Worm (Caenorhabditis elegans) whole organism, L2 larva: ENCODE results near the gene nhr-185.

Experiments
- F13H6.1 ChIP-seq: sonication (generic microtip); optimal IDR thresholded peaks from 2 replicates; lab custom pipeline; 2016; ENCODE audit warnings: missing genetic modification characterization, missing compliant biosample characterization
- R02D3.7 ChIP-seq: fragments of 150-350 bp; optimal IDR thresholded peaks from 2 replicates; lab custom pipeline; 2014; ENCODE audit warnings: missing biosample characterization, missing genetic modification characterization
- Y55F3AM.14 ChIP-seq: fragments of 200-800 bp; sonication (Bioruptor generic); optimal IDR thresholded peaks from 2 replicates; lab custom pipeline; 2018; ENCODE audit warnings: mild to moderate bottlenecking, missing genetic modification characterization, missing compliant biosample characterization
- alr-1 ChIP-seq: fragments of 150-350 bp; optimal IDR thresholded peaks from 2 replicates; lab custom pipeline; 2014; ENCODE audit warnings: missing biosample characterization, missing genetic modification characterization
- ama-1 ChIP-seq: fragments of 150-350 bp; optimal IDR thresholded peaks from 2 replicates; lab custom pipeline; 2018; ENCODE audit warnings: inconsistent platforms
- blmp-1 ChIP-seq: sonication (generic microtip); optimal IDR thresholded peaks from 2 replicates; lab custom pipeline; 2017; ENCODE audit warnings: missing genetic modification characterization, mild to moderate bottlenecking, missing compliant biosample characterization, antibody characterized with exemption, moderate library complexity; ENCODE audit not compliant: insufficient read depth
- ceh-16 ChIP-seq: fragments of 150-350 bp; optimal IDR thresholded peaks from 2 replicates; lab custom pipeline; 2014; ENCODE audit warnings: missing biosample characterization, missing genetic modification characterization
- dmd-4 ChIP-seq: sonication (generic microtip); optimal IDR thresholded peaks from 2 replicates; lab custom pipeline; 2017; ENCODE audit warnings: missing biosample characterization, missing genetic modification characterization
- elt-1 ChIP-seq: fragments of 150-350 bp; optimal IDR thresholded peaks from 2 replicates; lab custom pipeline; 2014; ENCODE audit warnings: missing biosample characterization, missing genetic modification characterization
- elt-3 ChIP-seq: sonication (generic microtip); optimal IDR thresholded peaks from 2 replicates; lab custom pipeline; 2017; ENCODE audit warnings: missing biosample characterization, missing genetic modification characterization
- fos-1 ChIP-seq: fragments of 150-350 bp; optimal IDR thresholded peaks from 2 replicates; lab custom pipeline; 2014; ENCODE audit warnings: missing biosample characterization, missing genetic modification characterization
- lin-11 ChIP-seq: fragments of 150-350 bp; sonication (generic microtip); optimal IDR thresholded peaks from 2 replicates; lab custom pipeline; 2014; ENCODE audit warnings: missing biosample characterization, missing genetic modification characterization, inconsistent platforms, mixed read lengths
- lin-13 ChIP-seq: fragments of 150-350 bp; optimal IDR thresholded peaks from 2 replicates; lab custom pipeline; 2014; ENCODE audit warnings: missing biosample characterization, missing genetic modification reagents, missing genetic modification characterization
- lin-39 ChIP-seq: fragments of 150-350 bp; optimal IDR thresholded peaks from 2 replicates; lab custom pipeline; 2014; ENCODE audit warnings: missing biosample characterization, missing genetic modification reagents, missing genetic modification characterization
- lsy-2 ChIP-seq, 2 experiments: fragments of 150-350 bp in 1 of 2; sonication (generic microtip) in 1 of 2; optimal IDR thresholded peaks; 2 replicates each; lab custom pipeline; 2014 to 2017; ENCODE audit warnings: missing biosample characterization in 2 of 2, missing genetic modification characterization in 2 of 2
- mab-5 ChIP-seq: fragments of 150-350 bp; optimal IDR thresholded peaks from 2 replicates; lab custom pipeline; 2014; ENCODE audit warnings: missing biosample characterization, missing genetic modification characterization
- mbf-1 ChIP-seq: sonication (generic microtip); optimal IDR thresholded peaks from 2 replicates; lab custom pipeline; 2017; ENCODE audit warnings: missing biosample characterization, missing genetic modification characterization
- mdl-1 ChIP-seq, 2 experiments: fragments of 150-350 bp in 1 of 2; sonication (generic microtip) in 1 of 2; optimal IDR thresholded peaks; 2 replicates each; lab custom pipeline; 2017; ENCODE audit warnings: missing biosample characterization in 2 of 2, missing genetic modification characterization in 2 of 2
- nhr-11 ChIP-seq: fragments of 150-350 bp; optimal IDR thresholded peaks from 2 replicates; lab custom pipeline; 2014; ENCODE audit warnings: missing biosample characterization, missing genetic modification characterization
- nhr-12 ChIP-seq: fragments of 150-350 bp; optimal IDR thresholded peaks from 2 replicates; lab custom pipeline; 2014; ENCODE audit warnings: missing biosample characterization, missing genetic modification characterization
- nhr-129 ChIP-seq: fragments of 150-350 bp; optimal IDR thresholded peaks from 2 replicates; lab custom pipeline; 2014; ENCODE audit warnings: missing biosample characterization, missing genetic modification characterization
- nhr-21 ChIP-seq: fragments of 150-350 bp; optimal IDR thresholded peaks from 2 replicates; lab custom pipeline; 2014; ENCODE audit warnings: missing biosample characterization, missing genetic modification characterization
- nhr-23 ChIP-seq: fragments of 150-350 bp; optimal IDR thresholded peaks from 2 replicates; lab custom pipeline; 2014; ENCODE audit warnings: missing biosample characterization, missing genetic modification reagents, missing genetic modification characterization
- nhr-237 ChIP-seq: fragments of 150-350 bp; optimal IDR thresholded peaks from 2 replicates; lab custom pipeline; 2014; ENCODE audit warnings: missing biosample characterization, missing genetic modification characterization
- nhr-6 ChIP-seq: fragments of 150-350 bp; optimal IDR thresholded peaks from 2 replicates; lab custom pipeline; 2014; ENCODE audit warnings: missing biosample characterization, missing genetic modification characterization
- peb-1 ChIP-seq: fragments of 150-350 bp; optimal IDR thresholded peaks from 2 replicates; lab custom pipeline; 2014; ENCODE audit warnings: missing biosample characterization, missing genetic modification characterization
- sma-9 ChIP-seq, 2 experiments: fragments of 150-350 bp in 1 of 2; sonication (generic microtip) in 1 of 2; optimal IDR thresholded peaks; 2 replicates each; lab custom pipeline; 2014 to 2016; ENCODE audit warnings: missing genetic modification characterization in 2 of 2, mild to moderate bottlenecking in 1 of 2, missing biosample characterization in 1 of 2, missing compliant biosample characterization in 1 of 2, missing genetic modification reagents in 1 of 2, moderate library complexity in 1 of 2
- unc-39 ChIP-seq: fragments of 150-350 bp; optimal IDR thresholded peaks from 2 replicates; lab custom pipeline; 2014; ENCODE audit warnings: missing biosample characterization, missing genetic modification characterization
- unc-55 ChIP-seq: fragments of 150-350 bp; sonication (generic microtip); optimal IDR thresholded peaks from 3 replicates; lab custom pipeline; 2014; ENCODE audit warnings: missing biosample characterization, missing genetic modification reagents, missing genetic modification characterization
- unc-62 ChIP-seq: fragments of 150-350 bp; optimal IDR thresholded peaks from 2 replicates; lab custom pipeline; 2014; ENCODE audit warnings: missing biosample characterization, missing genetic modification reagents, missing genetic modification characterization
- zag-1 ChIP-seq: fragments of 150-350 bp; optimal IDR thresholded peaks from 2 replicates; lab custom pipeline; 2014; ENCODE audit warnings: missing biosample characterization, missing genetic modification characterization
- ztf-1 ChIP-seq: fragments of 200-800 bp; sonication (Bioruptor generic); conservative IDR thresholded peaks from 2 replicates; pipeline ENCODE4 v1.3.6; 2022; ENCODE audit warnings: missing genetic modification characterization, missing compliant biosample characterization
- ztf-11 ChIP-seq: sonication (generic microtip); optimal IDR thresholded peaks from 2 replicates; lab custom pipeline; 2017; ENCODE audit warnings: missing biosample characterization, missing genetic modification characterization
- ztf-4 ChIP-seq: fragments of 150-350 bp; optimal IDR thresholded peaks from 2 replicates; lab custom pipeline; 2014; ENCODE audit warnings: missing biosample characterization, missing genetic modification characterization

The nhr-185 gene

ce11 chrV:3874102-3874744 is 27.1 kb upstream of the nhr-185 start, which contains the start of gene nhr-158 (continued):
- peak; percentile 55 for TF ChIP-seq sma-9 (GFP tag; optimal IDR thresholded peaks at IDR 0.05; lab: Kevin White, UChicago)
- TF ChIP-seq sma-9 (tag; optimal IDR thresholded peaks at IDR 0.05; lab: Kevin White, UChicago), result no peak
- no peak for TF ChIP-seq mdl-1 (tag; optimal IDR thresholded peaks at IDR 0.05; lab: Kevin White, UChicago)
- no peak for TF ChIP-seq ztf-1 (GFP tag; lab: Robert Waterston, UW)
- TF ChIP-seq nhr-11, result no peak
- TF ChIP-seq unc-39, result no peak
- TF ChIP-seq zag-1 (tag; lab: Kevin White, UChicago), result no peak
- TF ChIP-seq lin-11 (tag; lab: Kevin White, UChicago), result no peak
- no peak for TF ChIP-seq ceh-16
- TF ChIP-seq mbf-1 (tag; lab: Kevin White, UChicago), result no peak
- TF ChIP-seq F13H6.1 (tag; lab: Kevin White, UChicago), result no peak
- no peak for TF ChIP-seq alr-1 (tag; lab: Kevin White, UChicago)
- no peak for TF ChIP-seq nhr-237 (tag; lab: Kevin White, UChicago)
- TF ChIP-seq nhr-12 (tag; lab: Kevin White, UChicago), result no peak
- TF ChIP-seq lin-39 (tag; lab: Kevin White, UChicago), result no peak
- TF ChIP-seq nhr-23 (tag; lab: Kevin White, UChicago), result no peak
- no peak for TF ChIP-seq ama-1 (lab: Kevin White, UChicago)

- no peak for TF ChIP-seq R02D3.7
- peak; percentile 59 for TF ChIP-seq ztf-4
- TF ChIP-seq nhr-6, result peak; percentile 1
- peak; percentile 86 for TF ChIP-seq nhr-21 (tag; lab: Kevin White, UChicago)
- TF ChIP-seq dmd-4, result peak; percentile 62
- no peak for TF ChIP-seq mdl-1 (tag; optimal IDR thresholded peaks at IDR 0.05; lab: Kevin White, UChicago)
- peak in 1 of 2 experiments; percentile 24 for TF ChIP-seq lsy-2 (tag; optimal IDR thresholded peaks at IDR 0.05; lab: Kevin White, UChicago)
- no peak for TF ChIP-seq lin-13 (GFP tag; lab: Kevin White, UChicago)
Observed at ce11 chrV:3870359-3870758, 23.2 kb upstream of the nhr-185 start.

- TF ChIP-seq peb-1 (no peak), unc-39 (no peak)
- TF ChIP-seq, all 48 proteins: peak for 0
Observed at ce11 chrV:3868905-3869304, 21.7 kb upstream of the nhr-185 start, which contains the start of gene nhr-157. Gene nhr-157 (minus strand): TSS chrV:3869005.

- no peak for TF ChIP-seq unc-62 (GFP tag; lab: Kevin White, UChicago)
- TF ChIP-seq fos-1 (tag; lab: Kevin White, UChicago), result no peak
- peak; percentile 38 for TF ChIP-seq elt-1
Observed at ce11 chrV:3865273-3865672, 18.1 kb upstream of the nhr-185 start.

ce11 chrV:3862851-3863250 is 15.7 kb upstream of the nhr-185 start, which contains the start of gene nhr-187:
Gene nhr-187 (minus strand): TSS chrV:3862951.
- TF ChIP-seq nhr-11 (no peak), elt-3 (tag; lab: Kevin White, UChicago) (no peak), ztf-11 (tag; lab: Kevin White, UChicago) (no peak), nhr-129 (tag; lab: Kevin White, UChicago) (no peak), Y55F3AM.14 (GFP tag; lab: Kevin White, UChicago) (no peak), ztf-1 (GFP tag; lab: Robert Waterston, UW) (no peak), blmp-1 (tag; lab: Kevin White, UChicago) (no peak), lin-11 (tag; lab: Kevin White, UChicago) (no peak), unc-55 (GFP tag; lab: Kevin White, UChicago) (no peak), mab-5 (tag; lab: Kevin White, UChicago) (no peak)
